Worm (Caenorhabditis elegans) whole organism, early embryonic: ENCODE results near the gene Y51B9A.9.

Experiments used
- F13C5.2 ChIP-seq: sonication (generic microtip); optimal IDR thresholded peaks from 2 replicates; lab custom pipeline; 2017; ENCODE audit warnings: mild to moderate bottlenecking, missing genetic modification characterization, inconsistent platforms, missing compliant biosample characterization
- ama-1 ChIP-seq: fragments of 150-350 bp; optimal IDR thresholded peaks from 2 replicates; lab custom pipeline; 2014
- ceh-13 ChIP-seq: fragments of 200-800 bp; sonication (Bioruptor generic); optimal IDR thresholded peaks from 2 replicates; lab custom pipeline; 2018; ENCODE audit warnings: mild to moderate bottlenecking, missing genetic modification characterization, missing compliant biosample characterization
- flt-1 ChIP-seq: fragments of 200-800 bp; sonication (Bioruptor generic); IDR thresholded peaks from 2 replicates; pipeline ENCODE4 v1.3.6; 2022; ENCODE audit warnings: missing genetic modification characterization, missing compliant biosample characterization
- hmbx-1 ChIP-seq: sonication (generic microtip); optimal IDR thresholded peaks from 2 replicates; lab custom pipeline; 2016; ENCODE audit warnings: mild to moderate bottlenecking, missing genetic modification characterization, missing compliant biosample characterization
- hmg-4 ChIP-seq: fragments of 200-800 bp; sonication (Bioruptor generic); optimal IDR thresholded peaks from 2 replicates; lab custom pipeline; 2018; ENCODE audit warnings: mild to moderate bottlenecking, missing genetic modification characterization, missing compliant biosample characterization
- pes-1 ChIP-seq: fragments of 200-800 bp; sonication (Bioruptor generic); IDR thresholded peaks from 2 replicates; pipeline ENCODE4 v1.3.6; 2022; ENCODE audit warnings: missing genetic modification reagents, missing genetic modification characterization, missing compliant biosample characterization

DNA sequence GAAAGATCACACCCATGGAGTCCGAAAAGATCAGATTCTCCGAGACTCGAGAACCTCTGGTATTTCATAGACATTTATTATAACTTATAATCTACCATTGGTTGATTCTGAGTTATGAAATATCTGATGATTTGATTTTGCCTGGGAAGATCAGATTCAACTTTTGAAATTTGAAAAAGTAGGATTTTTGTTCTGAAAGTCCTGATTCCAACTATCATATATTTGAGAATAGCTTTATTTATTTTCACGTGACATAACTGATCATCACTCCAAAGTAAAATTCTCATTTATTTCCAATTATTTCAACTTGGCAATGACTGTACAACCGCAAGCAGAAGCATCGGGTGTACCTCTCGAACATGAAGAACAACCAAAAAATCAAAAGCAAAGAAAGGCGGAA lies 2.4 kb upstream of the Y51B9A.9 start, which contains the start of gene Y51B9A.7:
- no peak for TF ChIP-seq hmg-4 (GFP tag; lab: Kevin White, UChicago)
- TF ChIP-seq flt-1 (GFP tag; lab: Robert Waterston, UW) = no peak
- no peak for TF ChIP-seq pes-1 (GFP tag; lab: Robert Waterston, UW)
- no peak for TF ChIP-seq hmbx-1 (tag; lab: Kevin White, UChicago)
- TF ChIP-seq F13C5.2 (tag; lab: Kevin White, UChicago) = no peak
- TF ChIP-seq ceh-13 (GFP tag; lab: Kevin White, UChicago) = no peak
- TF ChIP-seq ama-1 = no peak
